Worm (Caenorhabditis elegans) whole organism, early embryonic: ENCODE data around the gene rod-1.

Experiments
- B0310.2 ChIP-seq: sonication (generic microtip); optimal IDR thresholded peaks from 2 replicates; lab custom pipeline; 2016; ENCODE audit warnings: mild to moderate bottlenecking, missing genetic modification characterization, missing compliant biosample characterization
- F13C5.2 ChIP-seq: sonication (generic microtip); optimal IDR thresholded peaks from 2 replicates; lab custom pipeline; 2017; ENCODE audit warnings: mild to moderate bottlenecking, missing genetic modification characterization, inconsistent platforms, missing compliant biosample characterization
- aly-1 ChIP-seq: sonication (generic microtip); optimal IDR thresholded peaks from 2 replicates; lab custom pipeline; 2016; ENCODE audit warnings: missing genetic modification characterization, missing compliant biosample characterization
- ama-1 ChIP-seq: fragments of 150-350 bp; optimal IDR thresholded peaks from 2 replicates; lab custom pipeline; 2014
- ets-7 ChIP-seq: sonication (generic microtip); optimal IDR thresholded peaks from 2 replicates; lab custom pipeline; 2016; ENCODE audit warnings: missing genotype, missing genetic modification characterization, missing compliant biosample characterization
- flt-1 ChIP-seq: fragments of 200-800 bp; sonication (Bioruptor generic); IDR thresholded peaks from 2 replicates; pipeline ENCODE4 v1.3.6; 2022; ENCODE audit warnings: missing genetic modification characterization, missing compliant biosample characterization
- hmbx-1 ChIP-seq: sonication (generic microtip); optimal IDR thresholded peaks from 2 replicates; lab custom pipeline; 2016; ENCODE audit warnings: mild to moderate bottlenecking, missing genetic modification characterization, missing compliant biosample characterization
- hmg-4 ChIP-seq: fragments of 200-800 bp; sonication (Bioruptor generic); optimal IDR thresholded peaks from 2 replicates; lab custom pipeline; 2018; ENCODE audit warnings: mild to moderate bottlenecking, missing genetic modification characterization, missing compliant biosample characterization
- hnd-1 ChIP-seq: sonication (generic microtip); optimal IDR thresholded peaks from 2 replicates; lab custom pipeline; 2016; ENCODE audit warnings: missing genetic modification characterization, missing compliant biosample characterization
- pes-1 ChIP-seq: fragments of 200-800 bp; sonication (Bioruptor generic); IDR thresholded peaks from 2 replicates; pipeline ENCODE4 v1.3.6; 2022; ENCODE audit warnings: missing genetic modification reagents, missing genetic modification characterization, missing compliant biosample characterization
- scrt-1 ChIP-seq: fragments of 200-800 bp; sonication (Bioruptor generic); IDR thresholded peaks from 2 replicates; pipeline ENCODE4 v1.3.6; 2022; ENCODE audit warnings: missing genetic modification characterization, missing compliant biosample characterization
- sea-1 ChIP-seq: fragments of 200-800 bp; sonication (Bioruptor generic); conservative IDR thresholded peaks from 2 replicates; pipeline ENCODE4 v1.3.6; 2022; ENCODE audit warnings: missing genetic modification characterization, missing compliant biosample characterization
- tbx-11 ChIP-seq: fragments of 200-800 bp; sonication (Bioruptor generic); IDR thresholded peaks from 2 replicates; pipeline ENCODE4 v1.3.6; 2022; ENCODE audit warnings: missing genetic modification characterization, missing compliant biosample characterization
- tra-4 ChIP-seq: sonication (generic microtip); optimal IDR thresholded peaks from 2 replicates; lab custom pipeline; 2017; ENCODE audit warnings: missing genetic modification characterization, missing compliant biosample characterization

DNA sequence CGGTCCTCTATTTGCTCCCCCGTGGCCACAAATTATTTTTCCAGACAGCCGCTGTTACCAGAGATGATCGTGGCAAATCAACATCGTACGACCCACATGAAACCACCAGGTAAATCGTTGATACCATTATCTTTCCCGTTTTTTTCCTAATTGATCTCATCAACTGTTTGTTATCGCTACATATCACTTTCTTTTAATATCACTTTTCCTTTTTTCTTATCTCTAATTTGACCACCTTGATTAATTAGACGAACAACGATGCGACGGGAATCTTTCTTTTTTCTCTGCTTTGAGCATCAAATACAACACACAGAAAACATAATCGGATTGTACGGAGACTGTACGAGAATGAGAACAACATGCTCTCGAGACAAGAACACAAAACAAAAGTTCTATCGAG, 38.0 kb upstream of the rod-1 start:
- TF ChIP-seq F13C5.2 (tag; lab: Kevin White, UChicago), result no peak
- no peak for TF ChIP-seq tra-4 (tag; lab: Kevin White, UChicago)
- no peak for TF ChIP-seq tbx-11 (GFP tag; lab: Robert Waterston, UW)
- TF ChIP-seq ets-7 (tag; lab: Kevin White, UChicago), result no peak
- no peak for TF ChIP-seq hnd-1 (tag; lab: Kevin White, UChicago)
- TF ChIP-seq flt-1 (GFP tag; lab: Robert Waterston, UW), result no peak
- TF ChIP-seq scrt-1, result no peak
- TF ChIP-seq pes-1 (GFP tag; lab: Robert Waterston, UW), result no peak
- TF ChIP-seq B0310.2 (tag; lab: Kevin White, UChicago), result no peak
- no peak for TF ChIP-seq ama-1 (lab: Kevin White, UChicago)
- no peak for TF ChIP-seq aly-1 (tag; lab: Kevin White, UChicago)
- TF ChIP-seq hmg-4 (GFP tag; lab: Kevin White, UChicago), result no peak
- no peak for TF ChIP-seq hmbx-1
- TF ChIP-seq sea-1 (GFP tag; lab: Robert Waterston, UW), result no peak
